Worm (Caenorhabditis elegans): ENCODE data around the gene R03D7.8.
"Not testable (repeated sequence)": the region's sequence is repeated elsewhere in the genome, so short reads cannot be mapped to it uniquely, and the experiment has no call there.

The R03D7.8 gene

ce11 chrII:10912995-10913394 is 43.7 kb downstream of the R03D7.8 start:
- no peak for TF ChIP-seq lin-13 (GFP tag; optimal IDR thresholded peaks at IDR 0.05)
- peak in 1 of 2 experiments; percentile 96 for TF ChIP-seq unc-62 (GFP tag; optimal IDR thresholded peaks at IDR 0.05 in 1 of 2)
- TF ChIP-seq unc-62 (tag; optimal IDR thresholded peaks at IDR 0.05): no peak

- no peak for TF ChIP-seq lin-15B (tag; optimal IDR thresholded peaks at IDR 0.05)
- TF ChIP-seq Y105C5A.15 (GFP tag; IDR thresholded peaks at IDR 0.05): no peak
- no peak for TF ChIP-seq aha-1 (tag)
- TF ChIP-seq daf-16 (GFP tag; optimal IDR thresholded peaks at IDR 0.05): no peak
- no peak for TF ChIP-seq daf-16 (tag; optimal IDR thresholded peaks at IDR 0.05)
- no peak for TF ChIP-seq lin-39 (tag; optimal IDR thresholded peaks at IDR 0.05)
- no peak for TF ChIP-seq lin-29 (GFP tag; IDR thresholded peaks at IDR 0.05)
- TF ChIP-seq lim-7 (GFP tag; IDR thresholded peaks at IDR 0.05): no peak
- TF ChIP-seq gei-8 (GFP tag; optimal IDR thresholded peaks at IDR 0.05): no peak
- no peak for TF ChIP-seq daf-19 (GFP tag; conservative IDR thresholded peaks at IDR 0.05)
- no peak for TF ChIP-seq F26F4.8 (GFP tag; conservative IDR thresholded peaks at IDR 0.05)
- TF ChIP-seq snpc-1.2 (GFP tag; IDR thresholded peaks at IDR 0.05): no peak
- no peak for TF ChIP-seq F10B5.3 (tag; optimal IDR thresholded peaks at IDR 0.05)
- TF ChIP-seq zip-11 (GFP tag; IDR thresholded peaks at IDR 0.05): no peak
- no peak for TF ChIP-seq cey-2 (tag; optimal IDR thresholded peaks at IDR 0.05; ENCODE audit: borderline replicate concordance, insufficient read depth)
- no peak for TF ChIP-seq T20F7.1 (GFP tag; optimal IDR thresholded peaks at IDR 0.05)
- no peak for TF ChIP-seq nhr-102 (tag; optimal IDR thresholded peaks at IDR 0.05)
- TF ChIP-seq mdt-29 (GFP tag; IDR thresholded peaks at IDR 0.05): no peak
- TF ChIP-seq madf-5 (GFP tag; IDR thresholded peaks at IDR 0.05): no peak
- no peak for TF ChIP-seq pha-4 (GFP tag; IDR thresholded peaks at IDR 0.05)
- no peak for TF ChIP-seq pha-4 (tag; optimal IDR thresholded peaks at IDR 0.05)
- no peak for TF ChIP-seq mxl-3 (GFP tag; optimal IDR thresholded peaks at IDR 0.05)
These were observed 46.5 kb downstream of the R03D7.8 start, which contains the start of gene sra-11 for ce11 chrII:10910219-10910618. TSS of gene sra-11 (minus strand) at chrII:10910319.

ce11 chrII:10904379-10904778 is 52.3 kb downstream of the R03D7.8 start, which contains the start of gene sra-12:
TSS of gene sra-12 (minus strand) at chrII:10904479.
- TF ChIP-seq ztf-11 (tag; optimal IDR thresholded peaks at IDR 0.05); Y75B8A.6 (GFP tag; IDR thresholded peaks at IDR 0.05); lin-38 (GFP tag; IDR thresholded peaks at IDR 0.05): not testable (repeated sequence)

All from whole organism, L4 larva.